Fruit fly (Drosophila melanogaster): ENCODE measurements around the gene for.

The for gene

DNA sequence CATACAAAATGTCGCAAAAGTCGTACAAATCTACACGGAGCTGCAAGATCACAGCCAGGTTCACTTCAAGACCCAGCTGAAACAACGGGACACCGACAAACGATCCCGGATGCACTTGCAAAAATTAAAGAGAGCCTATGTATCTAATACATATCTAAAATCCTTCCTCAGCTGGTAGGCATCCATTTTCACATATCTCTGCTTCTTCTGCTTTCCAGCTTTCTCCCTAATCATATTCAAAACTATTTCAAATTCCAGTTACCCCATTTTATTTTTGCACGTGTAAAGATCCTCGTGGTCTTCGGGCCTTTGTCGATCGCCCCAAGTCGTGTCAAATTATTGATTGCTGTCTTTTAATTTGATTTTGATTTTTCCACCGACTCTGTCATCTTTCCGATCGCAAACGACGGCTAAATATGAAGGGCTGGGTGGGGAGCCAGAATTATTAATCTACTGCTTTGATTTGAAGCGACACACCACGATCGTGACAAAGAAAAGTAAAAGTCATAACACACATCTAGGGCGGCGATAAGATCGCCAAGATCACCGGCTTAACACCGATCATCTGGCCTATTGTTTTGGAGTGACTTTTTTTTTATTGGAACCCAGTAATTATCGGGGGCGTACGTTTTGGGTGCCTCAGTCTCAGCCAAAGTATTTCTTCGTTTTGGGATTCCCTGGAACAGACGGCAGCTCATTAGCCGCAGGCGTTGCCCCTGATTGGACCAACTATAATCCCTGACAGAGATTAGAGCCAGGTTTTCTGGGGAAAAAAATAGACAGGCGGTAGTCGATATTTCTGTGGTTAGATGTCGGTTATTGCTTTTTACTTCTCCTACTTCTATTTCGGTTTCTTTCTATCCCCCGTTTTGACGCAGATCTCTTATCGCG lies 73.1 kb downstream of the for start:
- TF ChIP-seq noc (tag; optimal IDR thresholded peaks at IDR 0.05) = no peak

DNA sequence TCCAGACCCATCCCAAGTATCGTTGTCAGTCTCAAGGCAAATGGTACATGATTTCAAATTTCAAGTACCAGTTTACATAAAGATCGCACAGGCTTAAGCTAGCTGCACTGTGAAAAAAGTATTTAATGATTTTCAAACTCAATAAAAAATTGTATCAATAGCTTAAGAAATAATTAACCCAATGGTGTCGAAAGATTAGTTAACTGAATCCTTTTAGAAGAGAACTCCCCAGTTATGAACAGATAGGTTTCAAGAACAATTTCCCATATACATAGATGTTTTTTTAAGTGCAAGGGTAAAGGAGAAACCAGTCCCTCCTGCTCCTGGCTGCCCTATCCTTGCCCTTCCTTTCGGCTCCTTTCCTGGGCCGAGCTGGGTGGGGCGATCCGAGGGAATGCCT lies 74.1 kb downstream of the for start:
- TF ChIP-seq noc (tag; optimal IDR thresholded peaks at IDR 0.05) = no peak

DNA sequence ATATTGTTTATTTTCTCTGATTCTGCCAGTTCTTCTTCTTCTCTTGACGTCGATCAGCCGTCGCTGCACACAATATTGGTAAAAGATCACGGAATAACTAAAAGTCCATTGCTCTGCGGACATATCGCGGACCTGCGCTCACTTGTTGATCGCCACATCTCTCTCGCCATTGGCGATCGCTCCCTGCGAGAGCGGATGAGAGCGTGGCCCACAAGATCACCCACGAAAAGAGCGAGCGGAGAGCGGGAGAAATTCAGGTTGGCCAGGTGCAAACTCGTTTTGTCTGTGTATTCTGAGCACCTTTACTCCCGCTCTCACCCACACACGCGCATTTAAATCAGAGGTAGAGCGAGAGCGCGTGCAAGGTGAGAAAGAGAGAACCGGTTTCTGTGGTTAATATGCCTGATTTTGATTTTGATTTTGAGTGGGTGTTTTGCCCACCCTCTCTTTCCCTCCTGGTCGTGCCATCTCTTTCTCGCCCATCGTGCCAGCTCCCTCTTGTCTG lies 76.0 kb downstream of the for start, which contains the start of gene sob:
Gene sob, minus strand, starts transcription at position 102 of the 505 bp plus-strand sequence.
- no peak for TF ChIP-seq noc (tag; optimal IDR thresholded peaks at IDR 0.05)

DNA sequence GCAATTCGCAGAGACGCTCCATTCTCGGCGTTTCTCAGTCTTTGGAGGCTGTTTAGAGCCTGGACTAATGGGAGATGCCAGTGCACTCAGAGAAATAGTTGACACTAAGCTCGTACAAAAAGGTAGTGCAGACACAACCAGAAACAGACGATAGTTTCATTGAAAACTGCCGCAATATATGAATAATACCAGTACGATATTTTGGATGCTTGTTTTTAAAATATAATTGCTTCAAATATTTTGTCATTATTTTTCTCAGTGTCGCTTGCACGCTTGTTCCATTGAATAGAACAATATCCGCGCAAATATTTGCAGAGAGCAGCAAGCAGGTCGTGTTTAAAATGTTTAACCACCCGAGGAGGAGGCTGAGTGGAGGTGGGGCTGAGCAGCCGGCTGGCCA lies 80.2 kb downstream of the for start:
- no peak for TF ChIP-seq noc (tag; optimal IDR thresholded peaks at IDR 0.05)

DNA sequence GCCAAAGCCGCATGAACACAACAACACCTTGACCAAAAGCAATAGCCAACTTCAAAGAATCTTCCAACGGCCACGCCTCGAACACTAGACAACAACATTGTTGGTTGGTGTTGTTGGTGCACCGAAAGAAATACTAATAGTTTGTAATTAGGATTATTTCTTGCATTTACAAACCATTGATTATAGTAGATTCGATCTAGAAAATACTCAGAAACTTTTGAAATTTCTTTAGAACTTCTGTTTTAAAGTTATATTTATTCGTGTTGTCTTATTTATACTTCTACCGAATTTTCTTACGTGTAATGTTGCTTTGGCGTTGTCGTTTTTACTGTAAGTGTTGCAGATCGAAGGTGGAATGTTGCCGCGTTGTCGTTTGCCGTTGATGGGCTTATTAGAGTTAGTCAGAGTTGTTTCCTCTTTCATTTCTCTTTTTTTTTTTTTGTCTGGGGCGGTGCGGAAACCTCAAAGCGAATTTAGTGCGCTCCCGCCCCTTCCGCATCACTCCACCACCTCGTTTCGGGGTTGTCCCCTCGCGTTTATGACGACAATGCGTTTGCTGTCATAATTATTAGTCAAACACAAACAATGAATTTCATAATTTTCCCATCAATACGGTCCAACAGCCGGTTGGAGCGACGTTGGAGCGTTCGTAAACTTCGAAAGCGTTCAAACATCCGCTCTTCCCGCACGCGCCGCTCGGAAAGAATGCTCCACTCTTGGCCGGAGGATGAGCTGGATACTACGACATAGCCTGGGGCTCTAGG lies 80.9 kb downstream of the for start, which contains the start of gene CG43815:
Gene CG43815, plus strand, starts transcription at position 532 of the 764 bp plus-strand sequence.
- no peak for TF ChIP-seq noc (tag; optimal IDR thresholded peaks at IDR 0.05)

DNA sequence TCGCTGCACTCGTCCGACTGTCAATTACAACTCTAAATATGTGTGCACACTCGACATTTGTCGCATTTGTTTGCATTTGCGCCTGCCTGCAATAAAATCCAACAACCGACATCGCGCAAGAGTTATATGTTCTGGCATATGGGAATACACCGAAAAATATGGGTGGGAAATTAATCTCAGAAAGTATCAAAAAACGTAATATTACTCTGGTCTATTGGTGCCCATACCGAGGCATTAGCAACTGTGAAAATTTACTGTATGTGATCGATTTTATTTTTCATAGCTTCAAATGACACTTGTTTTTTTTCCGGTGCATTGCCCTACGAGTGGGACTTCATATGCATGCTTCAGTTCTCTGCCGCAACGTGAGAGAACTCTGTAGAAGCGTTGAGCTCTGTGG lies 82.8 kb downstream of the for start:
- TF ChIP-seq noc (tag; optimal IDR thresholded peaks at IDR 0.05) = no peak

DNA sequence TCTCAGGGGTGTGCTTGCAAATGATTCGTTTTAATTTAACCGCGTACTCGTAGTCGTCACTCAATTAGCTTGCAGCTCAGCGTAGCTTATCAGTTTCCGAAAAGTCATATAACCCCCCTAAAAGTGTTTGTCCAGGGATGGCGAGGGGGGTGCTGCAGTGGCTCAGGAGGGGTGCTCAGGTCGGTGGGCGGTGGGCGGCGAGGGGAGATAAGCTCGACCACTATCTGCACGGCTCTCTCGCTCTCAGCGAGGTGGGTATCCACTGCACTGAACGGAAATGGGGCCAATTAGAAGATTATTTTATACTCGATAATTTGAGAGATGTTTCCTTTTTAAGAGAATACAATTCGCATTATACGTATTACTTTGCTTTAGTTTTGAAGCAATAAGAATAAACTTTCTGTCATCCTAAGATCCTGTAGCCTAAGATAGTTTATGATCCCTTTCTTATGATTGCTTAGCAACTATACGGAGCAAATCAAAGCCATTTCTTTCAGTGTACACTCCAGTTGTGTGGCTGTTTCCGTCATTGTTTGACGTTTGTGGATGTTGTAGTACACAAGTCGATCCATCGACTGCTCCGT lies 83.5 kb downstream of the for start:
- peak; percentile 26 for TF ChIP-seq noc (tag; optimal IDR thresholded peaks at IDR 0.05)

DNA sequence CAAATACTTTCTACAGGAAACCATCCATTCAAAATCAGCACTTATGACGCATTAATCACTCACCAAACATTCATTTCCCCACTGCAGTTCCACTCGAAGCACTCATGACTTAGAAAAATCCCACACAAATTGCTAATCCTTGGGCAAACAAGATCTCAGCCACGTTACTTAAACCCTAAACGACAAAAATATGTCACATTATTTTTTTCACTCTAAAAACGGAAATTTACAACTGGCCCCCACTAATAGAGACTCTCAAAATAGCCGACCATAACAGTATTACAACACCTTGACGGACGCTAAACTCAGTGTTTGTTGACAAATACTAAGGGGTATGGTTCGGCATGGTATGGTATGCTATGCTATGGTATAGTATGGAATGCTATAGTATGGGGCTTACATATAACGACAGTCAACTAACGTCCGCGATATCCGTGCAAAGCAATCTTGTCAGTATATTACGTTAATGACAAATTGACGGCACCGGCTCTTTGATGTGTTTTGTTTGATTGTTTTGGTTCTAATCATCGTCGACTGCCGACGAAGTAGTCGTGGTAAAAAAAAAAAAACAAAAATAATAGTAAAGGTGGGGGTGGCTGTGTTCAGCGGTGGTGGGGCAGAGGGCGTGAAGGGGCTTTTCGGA lies 84.1 kb downstream of the for start:
- no peak for TF ChIP-seq noc (tag; optimal IDR thresholded peaks at IDR 0.05)
